Worm (Caenorhabditis elegans): ENCODE measurements around the gene clec-146.

- TF ChIP-seq hlh-11 (tag; optimal IDR thresholded peaks at IDR 0.05) (no peak), hif-1 (tag; optimal IDR thresholded peaks at IDR 0.05) (no peak), lsy-2 (tag; optimal IDR thresholded peaks at IDR 0.05) (no peak)
Observed at ce11 chrII:13574395-13574794, 19.2 kb downstream of the clec-146 start.

Data from whole organism, L4 larva.